Worm (Caenorhabditis elegans) whole organism, L4 larva: ENCODE data around the gene ora-1.

ENCODE experiments used
- D1046.2 ChIP-seq: fragments of 200-800 bp; sonication (Bioruptor generic); IDR thresholded peaks from 2 replicates; pipeline ENCODE4 v1.3.6; 2022; ENCODE audit warnings: missing genetic modification characterization, missing compliant biosample characterization
- F26F4.8 ChIP-seq: fragments of 200-800 bp; sonication (Bioruptor generic); conservative IDR thresholded peaks from 2 replicates; pipeline ENCODE4 v1.3.6; 2022; ENCODE audit warnings: missing genetic modification characterization, missing compliant biosample characterization
- F49E8.2 ChIP-seq: sonication (generic microtip); optimal IDR thresholded peaks from 2 replicates; lab custom pipeline; 2016; ENCODE audit warnings: missing compliant biosample characterization, mild to moderate bottlenecking, missing genetic modification characterization, borderline replicate concordance
- R02D3.7 ChIP-seq: fragments of 150-350 bp; sonication (generic microtip); optimal IDR thresholded peaks from 3 replicates; lab custom pipeline; 2014; ENCODE audit warnings: missing biosample characterization, missing genetic modification characterization
- Y105C5A.15 ChIP-seq: fragments of 200-800 bp; sonication (Bioruptor generic); IDR thresholded peaks from 2 replicates; pipeline ENCODE4 v1.3.6; 2022; ENCODE audit warnings: missing genetic modification characterization, missing compliant biosample characterization
- ZK337.2 ChIP-seq: fragments of 200-800 bp; sonication (Bioruptor generic); IDR thresholded peaks from 2 replicates; pipeline ENCODE4 v1.3.6; 2022; ENCODE audit warnings: missing genetic modification reagents, missing genetic modification characterization, missing compliant biosample characterization
- ZK546.5 ChIP-seq, 2 experiments: sonication (generic microtip); optimal IDR thresholded peaks; 2 replicates each; lab custom pipeline; 2017; ENCODE audit warnings: missing biosample characterization in 2 of 2, missing genetic modification characterization in 2 of 2
- aha-1 ChIP-seq: fragments of 150-350 bp; peaks from one replicate; lab custom pipeline; 2014; ENCODE audit warnings: missing biosample characterization, missing genetic modification characterization
- arid-1 ChIP-seq: fragments of 200-800 bp; sonication (Bioruptor generic); conservative IDR thresholded peaks from 2 replicates; pipeline ENCODE4 v1.3.6; 2022; ENCODE audit warnings: missing genetic modification reagents, missing genetic modification characterization, missing compliant biosample characterization
- attf-4 ChIP-seq: sonication (generic microtip); optimal IDR thresholded peaks from 3 replicates; lab custom pipeline; 2017; ENCODE audit warnings: missing biosample characterization, missing genetic modification characterization
- ceh-20 ChIP-seq: fragments of 200-800 bp; sonication (Bioruptor generic); IDR thresholded peaks from 2 replicates; pipeline ENCODE4 v1.3.6; 2022; ENCODE audit warnings: missing genetic modification reagents, missing genetic modification characterization, missing compliant biosample characterization
- ceh-32 ChIP-seq: sonication (generic microtip); optimal IDR thresholded peaks from 2 replicates; lab custom pipeline; 2016; ENCODE audit warnings: mild to moderate bottlenecking, missing genetic modification characterization, missing compliant biosample characterization; ENCODE audit not compliant: poor library complexity
- ceh-44 ChIP-seq: fragments of 200-800 bp; sonication (Bioruptor generic); IDR thresholded peaks from 2 replicates; pipeline ENCODE4 v1.3.6; 2022; ENCODE audit warnings: missing genetic modification reagents, missing genetic modification characterization, missing compliant biosample characterization
- ceh-82 ChIP-seq: sonication (generic microtip); optimal IDR thresholded peaks from 2 replicates; lab custom pipeline; 2017; ENCODE audit warnings: missing biosample characterization, missing genetic modification characterization
- daf-16 ChIP-seq, 3 experiments: sonication (generic microtip); optimal IDR thresholded peaks; 2 replicates each; lab custom pipeline; 2016 to 2017; ENCODE audit warnings: missing genetic modification characterization in 3 of 3, missing genetic modification reagents in 3 of 3, mild to moderate bottlenecking in 2 of 3, missing compliant biosample characterization in 2 of 3, missing biosample characterization in 1 of 3, moderate library complexity in 1 of 3
- duxl-1 ChIP-seq: sonication (generic microtip); optimal IDR thresholded peaks from 2 replicates; lab custom pipeline; 2016; ENCODE audit warnings: mild to moderate bottlenecking, missing genetic modification characterization, moderate library complexity, missing compliant biosample characterization; ENCODE audit not compliant: poor library complexity
- dve-1 ChIP-seq: sonication (generic microtip); optimal IDR thresholded peaks from 2 replicates; lab custom pipeline; 2017; ENCODE audit warnings: antibody characterized with exemption, mild to moderate bottlenecking, missing genetic modification characterization, missing compliant biosample characterization; ENCODE audit not compliant: insufficient read depth
- egl-43 ChIP-seq: fragments of 200-800 bp; sonication (Bioruptor generic); IDR thresholded peaks from 2 replicates; pipeline ENCODE4 v1.3.6; 2022; ENCODE audit warnings: missing genetic modification reagents, missing genetic modification characterization, missing compliant biosample characterization
- hlh-11 ChIP-seq: fragments of 200-800 bp; sonication (Bioruptor generic); optimal IDR thresholded peaks from 2 replicates; lab custom pipeline; 2018; ENCODE audit warnings: mild to moderate bottlenecking, missing genetic modification characterization, missing compliant biosample characterization
- hmg-1.1 ChIP-seq: fragments of 200-800 bp; sonication (Bioruptor generic); IDR thresholded peaks from 2 replicates; pipeline ENCODE4 v1.3.6; 2022; ENCODE audit warnings: missing genetic modification reagents, missing genetic modification characterization, missing compliant biosample characterization
- madf-9 ChIP-seq: fragments of 200-800 bp; sonication (Bioruptor generic); conservative IDR thresholded peaks from 2 replicates; pipeline ENCODE4 v1.3.6; 2022; ENCODE audit warnings: missing genetic modification reagents, missing genetic modification characterization, missing compliant biosample characterization
- mes-2 ChIP-seq: sonication (generic microtip); optimal IDR thresholded peaks from 2 replicates; lab custom pipeline; 2016; ENCODE audit warnings: missing genotype, mild to moderate bottlenecking, missing genetic modification characterization, missing compliant biosample characterization; ENCODE audit not compliant: poor library complexity, severe bottlenecking
- mxl-3 ChIP-seq: fragments of 200-800 bp; sonication (Bioruptor generic); optimal IDR thresholded peaks from 2 replicates; lab custom pipeline; 2018; ENCODE audit warnings: mild to moderate bottlenecking, missing genetic modification characterization, missing compliant biosample characterization
- nhr-41 ChIP-seq: fragments of 200-800 bp; sonication (Bioruptor generic); IDR thresholded peaks from 2 replicates; pipeline ENCODE4 v1.3.6; 2022; ENCODE audit warnings: missing genetic modification reagents, missing genetic modification characterization, missing compliant biosample characterization
- nhr-76 ChIP-seq: fragments of 150-350 bp; optimal IDR thresholded peaks from 2 replicates; lab custom pipeline; 2014; ENCODE audit warnings: missing biosample characterization, missing genetic modification characterization
- php-3 ChIP-seq: fragments of 200-800 bp; sonication (Bioruptor generic); IDR thresholded peaks from 2 replicates; pipeline ENCODE4 v1.3.6; 2022; ENCODE audit warnings: missing genetic modification reagents, missing genetic modification characterization, missing compliant biosample characterization
- saeg-2 ChIP-seq: fragments of 200-800 bp; sonication (Bioruptor generic); IDR thresholded peaks from 2 replicates; pipeline ENCODE4 v1.3.6; 2022; ENCODE audit warnings: missing genetic modification reagents, missing genetic modification characterization, missing compliant biosample characterization
- sdz-12 ChIP-seq: fragments of 200-800 bp; sonication (Bioruptor generic); optimal IDR thresholded peaks from 2 replicates; lab custom pipeline; 2018; ENCODE audit warnings: mild to moderate bottlenecking, missing genetic modification characterization, missing compliant biosample characterization
- set-16 ChIP-seq: fragments of 200-800 bp; sonication (Bioruptor generic); IDR thresholded peaks from 2 replicates; pipeline ENCODE4 v1.3.6; 2022; ENCODE audit warnings: missing genetic modification reagents, missing genetic modification characterization, missing compliant biosample characterization
- snpc-1.2 ChIP-seq: fragments of 200-800 bp; sonication (Bioruptor generic); IDR thresholded peaks from 2 replicates; pipeline ENCODE4 v1.3.6; 2022; ENCODE audit warnings: missing genetic modification reagents, missing genetic modification characterization, missing compliant biosample characterization
- snpc-4 ChIP-seq: fragments of 150-350 bp; optimal IDR thresholded peaks from 2 replicates; lab custom pipeline; 2014; ENCODE audit warnings: missing biosample characterization, missing genetic modification characterization
- tag-97 ChIP-seq: fragments of 200-800 bp; sonication (Bioruptor generic); IDR thresholded peaks from 2 replicates; pipeline ENCODE4 v1.3.6; 2022; ENCODE audit warnings: missing genetic modification characterization, missing compliant biosample characterization
- tra-1 ChIP-seq: fragments of 200-800 bp; sonication (Bioruptor generic); IDR thresholded peaks from 2 replicates; pipeline ENCODE4 v1.3.6; 2022; ENCODE audit warnings: missing genetic modification reagents, missing genetic modification characterization, missing compliant biosample characterization
- unc-130 ChIP-seq: sonication (generic microtip); optimal IDR thresholded peaks from 2 replicates; lab custom pipeline; 2016; ENCODE audit warnings: missing genetic modification reagents, missing genetic modification characterization, missing compliant biosample characterization
- unc-62 ChIP-seq, 3 experiments: fragments of 150-350 bp in 1 of 3; sonication (generic microtip); optimal IDR thresholded peaks in 2 of 3; peaks in 1 of 3; 1 replicate in 1 of 3; 2 replicates in 2 of 3; lab custom pipeline; 2014 to 2017; ENCODE audit warnings: missing biosample characterization in 3 of 3, missing genetic modification characterization in 3 of 3, missing genetic modification reagents in 3 of 3, missing genotype in 1 of 3
- vab-7 ChIP-seq: fragments of 200-800 bp; sonication (Bioruptor generic); IDR thresholded peaks from 2 replicates; pipeline ENCODE4 v1.3.6; 2022; ENCODE audit warnings: missing genetic modification reagents, missing genetic modification characterization, missing compliant biosample characterization

The ora-1 gene

ce11 chrIV:7977452-7977940 lies at the start of gene ora-1:
ora-1 (plus strand) TSS chrIV:7977890.
- TF ChIP-seq unc-62 (GFP tag; optimal IDR thresholded peaks at IDR 0.05 in 1 of 2; lab: Kevin White, UChicago) (peak in 1 of 2 experiments; percentile 14), unc-62 (tag; optimal IDR thresholded peaks at IDR 0.05; lab: Kevin White, UChicago) (no peak), aha-1 (tag; lab: Kevin White, UChicago) (peak; percentile 49), ceh-20 (GFP tag; lab: Robert Waterston, UW) (no peak)

ce11 chrIV:7931873-7932272 lies 45.8 kb upstream of the ora-1 start:
- TF ChIP-seq unc-62 (GFP tag; optimal IDR thresholded peaks at IDR 0.05 in 1 of 2; lab: Kevin White, UChicago) (peak in 1 of 2 experiments; percentile 92), unc-62 (tag; optimal IDR thresholded peaks at IDR 0.05; lab: Kevin White, UChicago) (no peak), nhr-41 (GFP tag; lab: Robert Waterston, UW) (no peak)

ce11 chrIV:7933733-7934132 lies 44.0 kb upstream of the ora-1 start, which contains the start of gene bbs-2:
bbs-2 (plus strand) TSS chrIV:7934033.
- TF ChIP-seq R02D3.7 (tag; lab: Kevin White, UChicago) (no peak), tag-97 (GFP tag; lab: Robert Waterston, UW) (no peak), ceh-20 (GFP tag; lab: Robert Waterston, UW) (no peak), daf-16 (GFP tag; optimal IDR thresholded peaks at IDR 0.05; lab: Kevin White, UChicago) (no peak), daf-16 (tag; optimal IDR thresholded peaks at IDR 0.05; lab: Kevin White, UChicago) (no peak), snpc-1.2 (GFP tag; lab: Robert Waterston, UW) (no peak), duxl-1 (no peak), ceh-32 (tag; lab: Kevin White, UChicago) (no peak), mxl-3 (GFP tag; lab: Kevin White, UChicago) (no peak), hlh-11 (tag; lab: Kevin White, UChicago) (no peak), dve-1 (tag; lab: Kevin White, UChicago) (no peak), madf-9 (GFP tag; lab: Robert Waterston, UW) (no peak), snpc-4 (tag; lab: Kevin White, UChicago) (no peak), ceh-44 (no peak), F26F4.8 (GFP tag; lab: Robert Waterston, UW) (no peak), Y105C5A.15 (GFP tag; lab: Robert Waterston, UW) (no peak), nhr-76 (tag; lab: Kevin White, UChicago) (no peak)
- TF ChIP-seq, all 104 proteins: peak for 0

- no peak for TF ChIP-seq ceh-82
- no peak for TF ChIP-seq mes-2
- no peak for TF ChIP-seq hlh-11 (tag; lab: Kevin White, UChicago)
- TF ChIP-seq ceh-44: no peak
- no peak for TF ChIP-seq hmg-1.1 (GFP tag; lab: Robert Waterston, UW)
Measured at ce11 chrIV:7938834-7939233, 38.9 kb upstream of the ora-1 start, which contains the start of gene F20D12.7. F20D12.7 (minus strand) TSS chrIV:7938934.

- no peak for TF ChIP-seq D1046.2
- TF ChIP-seq daf-16 (GFP tag; optimal IDR thresholded peaks at IDR 0.05; lab: Kevin White, UChicago): no peak
- TF ChIP-seq daf-16 (tag; optimal IDR thresholded peaks at IDR 0.05; lab: Kevin White, UChicago): no peak
- no peak for TF ChIP-seq attf-4 (tag; lab: Kevin White, UChicago)
- no peak for TF ChIP-seq unc-130 (GFP tag; lab: Kevin White, UChicago)
- TF ChIP-seq ZK546.5 (tag; optimal IDR thresholded peaks at IDR 0.05; lab: Kevin White, UChicago): no peak
- no peak for TF ChIP-seq F49E8.2 (tag; lab: Kevin White, UChicago)
- no peak for TF ChIP-seq saeg-2
- TF ChIP-seq arid-1 (GFP tag; lab: Robert Waterston, UW): no peak
- TF ChIP-seq egl-43 (GFP tag; lab: Robert Waterston, UW): no peak
- no peak for TF ChIP-seq ZK337.2 (GFP tag; lab: Robert Waterston, UW)
- no peak for TF ChIP-seq vab-7
- no peak for TF ChIP-seq tra-1
- no peak for TF ChIP-seq sdz-12 (GFP tag; lab: Kevin White, UChicago)
- TF ChIP-seq set-16 (GFP tag; lab: Robert Waterston, UW): no peak
- no peak for TF ChIP-seq R02D3.7 (tag; lab: Kevin White, UChicago)
- no peak for TF ChIP-seq php-3 (GFP tag; lab: Robert Waterston, UW)
- TF ChIP-seq, all 104 proteins: peak for 0
Measured at ce11 chrIV:7940919-7941318, 36.8 kb upstream of the ora-1 start, which contains the start of gene exc-9. exc-9 (minus strand) TSS chrIV:7941019.
